Fruit fly (Drosophila melanogaster) whole organism, adult: ENCODE measurements around the gene Adk2.

Experiments
- CG11617 ChIP-seq: fragments of 200-800 bp; sonication (Bioruptor generic); optimal IDR thresholded peaks from 2 replicates; lab custom pipeline; 2017; ENCODE audit warnings: mild to moderate bottlenecking, missing biosample characterization, missing genetic modification reagents, missing genetic modification characterization
- CG14711 ChIP-seq: fragments of 200-800 bp; sonication (Bioruptor generic); optimal IDR thresholded peaks from 2 replicates; lab custom pipeline; 2018; ENCODE audit warnings: missing biosample characterization, mild to moderate bottlenecking, missing genetic modification characterization, moderate library complexity
- CG33017 ChIP-seq: fragments of 200-800 bp; sonication (Bioruptor generic); optimal IDR thresholded peaks from 2 replicates; lab custom pipeline; 2018; ENCODE audit warnings: missing biosample characterization, mild to moderate bottlenecking, missing genetic modification characterization, moderate library complexity
- CG5204 ChIP-seq: fragments of 200-800 bp; sonication (Bioruptor generic); optimal IDR thresholded peaks from 2 replicates; lab custom pipeline; 2016; ENCODE audit warnings: missing biosample characterization, missing genetic modification characterization
- CG7045 ChIP-seq: fragments of 200-800 bp; sonication (Bioruptor generic); optimal IDR thresholded peaks from 2 replicates; lab custom pipeline; 2017; ENCODE audit warnings: missing biosample characterization, mild to moderate bottlenecking, missing genetic modification characterization
- Mnt ChIP-seq: fragments of 200-800 bp; sonication (Bioruptor generic); optimal IDR thresholded peaks from 2 replicates; lab custom pipeline; 2016; ENCODE audit warnings: missing biosample characterization, mild to moderate bottlenecking, missing genetic modification characterization
- bab1 ChIP-seq: fragments of 200-800 bp; sonication (Bioruptor generic); optimal IDR thresholded peaks from 3 replicates; lab custom pipeline; 2019; ENCODE audit warnings: missing biosample characterization, mild to moderate bottlenecking, missing genetic modification characterization, moderate library complexity
- cic ChIP-seq: fragments of 200-800 bp; sonication (Bioruptor generic); optimal IDR thresholded peaks from 2 replicates; lab custom pipeline; 2017; ENCODE audit warnings: missing biosample characterization, mild to moderate bottlenecking, missing genetic modification characterization, moderate library complexity
- kay ChIP-seq: fragments of 200-800 bp; sonication (Bioruptor generic); peaks from one replicate; lab custom pipeline; 2016; ENCODE audit warnings: missing biosample characterization, missing genetic modification characterization, borderline replicate concordance
- tj ChIP-seq: fragments of 200-800 bp; sonication (Bioruptor generic); optimal IDR thresholded peaks from 3 replicates; lab custom pipeline; 2017; ENCODE audit warnings: missing biosample characterization, mild to moderate bottlenecking, missing genetic modification characterization, moderate library complexity

DNA sequence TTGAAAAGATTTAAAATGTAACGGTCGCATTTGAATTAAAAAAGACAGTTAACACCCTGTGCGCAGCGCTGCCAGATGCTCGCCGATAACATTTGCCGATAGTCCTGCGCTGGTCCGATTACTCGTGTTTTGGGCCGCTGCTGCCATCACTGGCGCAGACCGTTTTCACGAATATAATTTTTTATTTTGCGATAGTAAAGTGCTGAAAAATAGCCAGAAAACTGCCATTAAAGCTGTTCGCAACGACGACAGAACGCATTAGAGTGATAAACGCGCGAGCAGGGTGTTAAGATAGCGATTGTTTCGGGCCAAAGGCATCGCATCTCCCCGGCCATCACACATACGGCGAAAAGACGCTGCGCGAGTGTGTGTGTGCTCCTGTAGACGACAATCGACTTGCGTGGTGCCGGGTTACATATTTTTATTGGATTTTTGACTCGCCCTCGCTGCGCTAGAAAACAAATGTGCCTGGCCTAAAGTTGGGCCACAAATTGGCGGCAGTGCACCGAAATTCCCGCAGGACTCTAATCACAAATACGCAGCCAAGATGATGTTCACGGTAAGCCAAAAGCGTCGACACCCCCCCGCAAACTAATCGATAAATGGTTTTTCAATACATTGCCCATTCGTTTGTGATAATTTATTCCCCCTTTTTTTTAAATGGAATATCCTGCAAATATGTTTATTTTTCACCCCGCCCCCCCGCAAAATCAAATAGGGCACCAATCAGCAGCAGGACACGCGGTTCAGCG is 14.4 kb upstream of the Adk2 start, which contains the start of gene Srrm1:
- TF ChIP-seq CG7045 (GFP tag; lab: Kevin White, UChicago) (no peak), CG33017 (tag; lab: Kevin White, UChicago) (no peak), tj (GFP tag; lab: Kevin White, UChicago) (no peak), kay (no peak), CG5204 (GFP tag; lab: Kevin White, UChicago) (no peak), CG14711 (tag; lab: Kevin White, UChicago) (no peak), cic (GFP tag; lab: Kevin White, UChicago) (no peak), bab1 (GFP tag; lab: Kevin White, UChicago) (peak; percentile 50), CG11617 (GFP tag; lab: Kevin White, UChicago) (no peak), Mnt (GFP tag; lab: Kevin White, UChicago) (peak; percentile 24)
